Worm (Caenorhabditis elegans) whole organism, L1 larva: ENCODE measurements around the gene cka-1.

Experiments
- C16A3.4 ChIP-seq: fragments of 150-350 bp; optimal IDR thresholded peaks from 2 replicates; lab custom pipeline; 2014; ENCODE audit warnings: missing biosample characterization, missing genetic modification characterization
- alr-1 ChIP-seq: fragments of 200-800 bp; sonication (Bioruptor generic); optimal IDR thresholded peaks from 2 replicates; lab custom pipeline; 2018; ENCODE audit warnings: borderline replicate concordance, mild to moderate bottlenecking, missing genetic modification characterization, missing compliant biosample characterization
- ama-1 ChIP-seq: fragments of 150-350 bp; optimal IDR thresholded peaks from 2 replicates; lab custom pipeline; 2014
- blmp-1 ChIP-seq: fragments of 150-350 bp; optimal IDR thresholded peaks from 2 replicates; lab custom pipeline; 2014; ENCODE audit warnings: missing biosample characterization, missing genetic modification characterization
- ceh-88 ChIP-seq: fragments of 200-800 bp; sonication (Bioruptor generic); IDR thresholded peaks from 2 replicates; pipeline ENCODE4 v1.3.6; 2022; ENCODE audit warnings: missing genetic modification characterization, missing compliant biosample characterization
- dsc-1 ChIP-seq: sonication (generic microtip); optimal IDR thresholded peaks from 2 replicates; lab custom pipeline; 2016; ENCODE audit warnings: mild to moderate bottlenecking, missing genetic modification characterization, missing compliant biosample characterization
- efl-1 ChIP-seq, 4 experiments: fragments of 150-350 bp; optimal IDR thresholded peaks in 3 of 4; peaks in 1 of 4; 1 replicate in 1 of 4; 2 replicates in 3 of 4; lab custom pipeline; 2014; ENCODE audit warnings: missing biosample characterization in 2 of 4, missing genetic modification characterization in 2 of 4, missing genetic modification reagents in 2 of 4
- efl-3 ChIP-seq: fragments of 200-800 bp; sonication (Bioruptor generic); optimal IDR thresholded peaks from 2 replicates; lab custom pipeline; 2018; ENCODE audit warnings: mild to moderate bottlenecking, missing genetic modification characterization, missing compliant biosample characterization
- egl-27 ChIP-seq, 2 experiments: fragments of 150-350 bp in 1 of 2; sonication (generic microtip); optimal IDR thresholded peaks; 3 replicates each; lab custom pipeline; 2017 to 2018; ENCODE audit warnings: missing biosample characterization in 2 of 2, missing genetic modification characterization in 2 of 2, missing genetic modification reagents in 2 of 2
- elt-2 ChIP-seq: sonication (generic microtip); optimal IDR thresholded peaks from 2 replicates; lab custom pipeline; 2016; ENCODE audit warnings: missing genetic modification characterization, mild to moderate bottlenecking, inconsistent platforms, missing compliant biosample characterization, missing genetic modification reagents
- elt-3 ChIP-seq, 6 experiments: fragments of 150-350 bp in 1 of 6; sonication (generic microtip); optimal IDR thresholded peaks; 2 replicates each; lab custom pipeline; 2017 to 2018; ENCODE audit warnings: missing biosample characterization in 6 of 6, missing genetic modification characterization in 6 of 6, inconsistent platforms in 1 of 6
- ets-5 ChIP-seq: fragments of 200-800 bp; sonication (Bioruptor generic); IDR thresholded peaks from 2 replicates; pipeline ENCODE4 v1.3.6; 2022; ENCODE audit warnings: missing genetic modification characterization, missing compliant biosample characterization
- fkh-10 ChIP-seq: sonication (generic microtip); optimal IDR thresholded peaks from 2 replicates; lab custom pipeline; 2017; ENCODE audit warnings: missing biosample characterization, missing genetic modification reagents, missing genetic modification characterization
- fkh-4 ChIP-seq: sonication (generic microtip); optimal IDR thresholded peaks from 2 replicates; lab custom pipeline; 2016; ENCODE audit warnings: missing compliant biosample characterization, missing genetic modification characterization, borderline replicate concordance
- fkh-8 ChIP-seq: sonication (generic microtip); optimal IDR thresholded peaks from 2 replicates; lab custom pipeline; 2016; ENCODE audit warnings: mild to moderate bottlenecking, missing genetic modification characterization, missing compliant biosample characterization
- grh-1 ChIP-seq: fragments of 200-800 bp; sonication (Bioruptor generic); IDR thresholded peaks from 2 replicates; pipeline ENCODE4 v1.3.6; 2022; ENCODE audit warnings: missing genetic modification reagents, missing genetic modification characterization, missing compliant biosample characterization
- isw-1 ChIP-seq: fragments of 200-800 bp; sonication (Bioruptor generic); IDR thresholded peaks from 2 replicates; pipeline ENCODE4 v1.3.6; 2022; ENCODE audit warnings: missing genetic modification characterization, missing compliant biosample characterization
- jun-1 ChIP-seq: fragments of 150-350 bp; optimal IDR thresholded peaks from 2 replicates; lab custom pipeline; 2014; ENCODE audit warnings: missing biosample characterization, missing genetic modification reagents, missing genetic modification characterization
- lin-14 ChIP-seq: fragments of 200-800 bp; sonication (Bioruptor generic); optimal IDR thresholded peaks from 2 replicates; lab custom pipeline; 2018; ENCODE audit warnings: mild to moderate bottlenecking, missing genetic modification characterization, moderate library complexity, missing compliant biosample characterization
- lin-35 ChIP-seq, 2 experiments: fragments of 150-350 bp; optimal IDR thresholded peaks; 2 replicates each; lab custom pipeline; 2014; ENCODE audit warnings: missing biosample characterization in 2 of 2, missing genetic modification characterization in 2 of 2, missing genetic modification reagents in 2 of 2
- lin-39 ChIP-seq: fragments of 150-350 bp; optimal IDR thresholded peaks from 2 replicates; lab custom pipeline; 2014; ENCODE audit warnings: missing biosample characterization, missing genetic modification reagents, missing genetic modification characterization
- lsy-2 ChIP-seq, 2 experiments: fragments of 150-350 bp; optimal IDR thresholded peaks; 2 replicates each; lab custom pipeline; 2014; ENCODE audit warnings: missing biosample characterization in 2 of 2, missing genetic modification characterization in 2 of 2
- mdl-1 ChIP-seq, 2 experiments: fragments of 150-350 bp; optimal IDR thresholded peaks; 2 replicates each; lab custom pipeline; 2014 to 2017; ENCODE audit warnings: missing biosample characterization in 2 of 2, missing genetic modification characterization in 2 of 2, inconsistent platforms in 1 of 2
- nhr-11 ChIP-seq: fragments of 150-350 bp; optimal IDR thresholded peaks from 2 replicates; lab custom pipeline; 2014; ENCODE audit warnings: missing biosample characterization, missing genetic modification characterization
- nhr-20 ChIP-seq: sonication (generic microtip); optimal IDR thresholded peaks from 2 replicates; lab custom pipeline; 2016; ENCODE audit warnings: mild to moderate bottlenecking, missing genetic modification characterization, missing compliant biosample characterization
- nhr-28 ChIP-seq: fragments of 150-350 bp; optimal IDR thresholded peaks from 2 replicates; lab custom pipeline; 2014; ENCODE audit warnings: missing biosample characterization, missing genetic modification characterization
- nhr-47 ChIP-seq: sonication (generic microtip); optimal IDR thresholded peaks from 2 replicates; lab custom pipeline; 2016; ENCODE audit warnings: mild to moderate bottlenecking, missing genetic modification characterization, moderate library complexity, missing compliant biosample characterization
- nhr-71 ChIP-seq: sonication (generic microtip); optimal IDR thresholded peaks from 2 replicates; lab custom pipeline; 2016; ENCODE audit warnings: mild to moderate bottlenecking, missing genetic modification characterization, moderate library complexity, missing compliant biosample characterization
- nhr-77 ChIP-seq: fragments of 150-350 bp; optimal IDR thresholded peaks from 2 replicates; lab custom pipeline; 2014; ENCODE audit warnings: missing biosample characterization, missing genetic modification characterization
- nhr-85 ChIP-seq: sonication (generic microtip); peaks from one replicate; lab custom pipeline; 2016; ENCODE audit warnings: missing genetic modification characterization, inconsistent platforms, missing compliant biosample characterization
- nhr-90 ChIP-seq: sonication (generic microtip); optimal IDR thresholded peaks from 2 replicates; lab custom pipeline; 2016; ENCODE audit warnings: mild to moderate bottlenecking, missing genetic modification characterization, missing compliant biosample characterization; ENCODE audit not compliant: poor library complexity
- rnt-1 ChIP-seq: sonication (generic microtip); optimal IDR thresholded peaks from 2 replicates; lab custom pipeline; 2016; ENCODE audit warnings: mild to moderate bottlenecking, missing genetic modification characterization, moderate library complexity, missing compliant biosample characterization
- skn-1 ChIP-seq: fragments of 150-350 bp; optimal IDR thresholded peaks from 2 replicates; lab custom pipeline; 2014; ENCODE audit warnings: missing biosample characterization, missing genetic modification characterization
- snu-23 ChIP-seq: sonication (generic microtip); optimal IDR thresholded peaks from 2 replicates; lab custom pipeline; 2016; ENCODE audit warnings: missing genetic modification characterization, missing compliant biosample characterization
- sox-4 ChIP-seq: sonication (generic microtip); optimal IDR thresholded peaks from 2 replicates; lab custom pipeline; 2016; ENCODE audit warnings: missing genetic modification characterization, missing compliant biosample characterization
- sup-37 ChIP-seq: fragments of 200-800 bp; sonication (Bioruptor generic); optimal IDR thresholded peaks from 2 replicates; lab custom pipeline; 2018; ENCODE audit warnings: mild to moderate bottlenecking, missing genetic modification characterization, missing compliant biosample characterization
- swsn-7 ChIP-seq: sonication (generic microtip); optimal IDR thresholded peaks from 2 replicates; lab custom pipeline; 2016; ENCODE audit warnings: missing genetic modification characterization, missing compliant biosample characterization
- tbx-2 ChIP-seq: sonication (generic microtip); optimal IDR thresholded peaks from 2 replicates; lab custom pipeline; 2016; ENCODE audit warnings: missing genetic modification characterization, missing compliant biosample characterization
- tlp-1 ChIP-seq: fragments of 150-350 bp; optimal IDR thresholded peaks from 2 replicates; lab custom pipeline; 2014; ENCODE audit warnings: missing biosample characterization, missing genetic modification characterization
- unc-86 ChIP-seq: sonication (generic microtip); optimal IDR thresholded peaks from 2 replicates; lab custom pipeline; 2016; ENCODE audit warnings: missing genetic modification characterization, missing compliant biosample characterization
- vab-15 ChIP-seq: sonication (generic microtip); optimal IDR thresholded peaks from 2 replicates; lab custom pipeline; 2017; ENCODE audit warnings: missing genotype, mild to moderate bottlenecking, missing genetic modification characterization, missing compliant biosample characterization
- zag-1 ChIP-seq: fragments of 150-350 bp; optimal IDR thresholded peaks from 2 replicates; lab custom pipeline; 2014; ENCODE audit warnings: missing biosample characterization, missing genetic modification characterization
- zip-4 ChIP-seq: fragments of 200-800 bp; sonication (Bioruptor generic); optimal IDR thresholded peaks from 2 replicates; lab custom pipeline; 2018; ENCODE audit warnings: mild to moderate bottlenecking, missing genetic modification characterization, moderate library complexity, missing compliant biosample characterization
- ztf-11 ChIP-seq, 2 experiments: sonication (generic microtip); optimal IDR thresholded peaks; 2 replicates each; lab custom pipeline; 2016 to 2017; ENCODE audit warnings: missing genetic modification characterization in 2 of 2, missing biosample characterization in 1 of 2, missing compliant biosample characterization in 1 of 2
- ztf-4 ChIP-seq: fragments of 150-350 bp; optimal IDR thresholded peaks from 2 replicates; lab custom pipeline; 2014; ENCODE audit warnings: missing biosample characterization, missing genetic modification characterization

Gene cka-1

DNA sequence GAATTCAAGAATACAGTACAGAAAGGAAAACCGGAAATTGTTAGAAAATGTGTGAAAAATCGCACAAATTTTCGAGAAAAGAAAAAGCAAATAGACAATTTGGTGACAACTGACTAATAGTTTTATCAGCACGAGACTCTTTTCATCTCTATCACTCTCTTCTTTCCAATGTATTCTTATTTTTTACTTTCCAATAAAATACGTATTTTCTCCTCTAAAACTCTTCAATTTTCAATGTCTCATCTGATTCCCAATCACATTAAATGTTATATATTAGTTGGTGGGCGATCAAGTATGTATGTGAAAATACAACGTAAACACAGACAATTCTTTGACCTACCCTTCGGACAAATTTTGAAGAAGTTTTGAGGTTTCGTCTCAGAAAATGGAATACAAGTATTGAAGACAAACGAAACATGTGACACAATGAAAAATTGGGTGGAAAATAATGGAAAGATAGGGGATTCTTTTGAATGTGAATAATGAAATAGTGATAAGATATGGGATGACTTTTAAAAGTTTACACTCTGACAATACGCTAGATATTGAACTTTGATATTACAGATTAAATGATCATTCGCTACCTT lies at the start of gene cka-1:
Gene cka-1 (minus strand): TSS at position 418 of the 587 bp plus-strand sequence.
- TF ChIP-seq skn-1 (tag; lab: Kevin White, UChicago), result no peak
- peak; percentile 63 for TF ChIP-seq nhr-20 (tag; lab: Kevin White, UChicago)
- TF ChIP-seq elt-3 (tag; optimal IDR thresholded peaks at IDR 0.05; lab: Kevin White, UChicago), result peak in 1 of 6 experiments; percentile 48
- TF ChIP-seq efl-1 (optimal IDR thresholded peaks at IDR 0.05; lab: Kevin White, UChicago), result peak in 1 of 2 experiments; percentile 6
- TF ChIP-seq efl-1 (GFP tag; optimal IDR thresholded peaks at IDR 0.05 in 1 of 2; lab: Kevin White, UChicago), result peak in 1 of 2 experiments; percentile 89
- TF ChIP-seq nhr-90 (tag; lab: Kevin White, UChicago), result peak; percentile 11
- TF ChIP-seq lin-14 (GFP tag; lab: Kevin White, UChicago), result peak; percentile 71
- TF ChIP-seq ets-5 (GFP tag; lab: Robert Waterston, UW), result no peak
- peak; percentile 63 for TF ChIP-seq nhr-71 (tag; lab: Kevin White, UChicago)
- TF ChIP-seq lsy-2 (tag; optimal IDR thresholded peaks at IDR 0.05; lab: Kevin White, UChicago), result peak in 1 of 2 experiments; percentile 62
- no peak for TF ChIP-seq isw-1 (GFP tag; lab: Robert Waterston, UW)
- TF ChIP-seq vab-15 (tag; lab: Kevin White, UChicago), result peak; percentile 67
- peak in 1 of 2 experiments; percentile 55 for TF ChIP-seq lin-35 (GFP tag; optimal IDR thresholded peaks at IDR 0.05; lab: Kevin White, UChicago)
- peak; percentile 48 for TF ChIP-seq nhr-85 (tag; lab: Kevin White, UChicago)
- no peak for TF ChIP-seq zag-1
- TF ChIP-seq elt-2 (tag; lab: Kevin White, UChicago), result peak; percentile 52
- peak; percentile 16 for TF ChIP-seq C16A3.4 (tag; lab: Kevin White, UChicago)
- peak; percentile 9 for TF ChIP-seq tbx-2 (tag; lab: Kevin White, UChicago)

DNA sequence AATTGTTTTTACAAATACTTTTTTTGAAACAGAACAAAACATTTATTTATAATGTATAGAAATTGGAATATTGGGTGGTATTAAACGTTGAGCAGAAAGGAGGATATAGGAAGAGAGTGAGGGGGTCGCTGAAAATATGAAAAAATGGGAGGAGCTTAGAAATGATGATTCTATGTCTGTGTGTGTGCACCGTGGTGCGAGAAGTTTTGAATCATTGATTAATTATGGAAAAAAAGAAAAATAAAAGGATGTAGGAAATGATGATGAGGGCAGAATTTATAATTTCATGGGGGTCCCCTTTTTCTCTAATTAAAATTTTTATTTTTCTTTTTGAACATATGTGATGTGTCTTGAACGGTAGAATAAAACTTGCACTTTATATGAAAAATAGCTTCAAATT lies 47.3 kb upstream of the cka-1 start, which contains the start of gene sre-4:
Gene sre-4 (minus strand): TSS at position 101 of the 400 bp plus-strand sequence.
- TF ChIP-seq nhr-20 (tag; lab: Kevin White, UChicago) (no peak), dsc-1 (tag; lab: Kevin White, UChicago) (peak; percentile 9)

DNA sequence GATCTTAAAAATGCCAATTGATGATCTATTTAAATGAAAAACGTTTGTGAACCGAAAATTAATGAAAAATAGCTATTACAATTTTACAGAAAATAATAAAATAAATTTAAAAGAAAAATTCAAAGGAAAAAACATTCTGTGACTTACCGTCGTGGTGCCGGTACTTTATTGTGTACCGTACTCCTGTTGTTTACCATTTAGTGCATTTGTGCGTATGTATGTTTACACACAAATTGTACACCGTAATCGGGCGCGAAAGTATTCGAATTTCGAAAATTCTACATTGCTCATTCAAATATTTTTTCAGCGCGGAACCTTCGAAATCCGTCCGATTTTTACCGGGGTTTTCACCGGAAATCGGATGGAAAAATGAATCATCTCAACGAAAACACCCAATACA lies 40.6 kb upstream of the cka-1 start, which contains the start of gene T13F2.6:
Gene T13F2.6 (plus strand): TSS at position 306 of the 400 bp plus-strand sequence.
- TF ChIP-seq nhr-77 (tag; lab: Kevin White, UChicago) (no peak), ceh-88 (GFP tag; lab: Robert Waterston, UW) (no peak), ztf-11 (tag; optimal IDR thresholded peaks at IDR 0.05; lab: Kevin White, UChicago) (no peak), ztf-4 (no peak), efl-3 (GFP tag; lab: Kevin White, UChicago) (no peak), ama-1 (no peak), sox-4 (no peak), grh-1 (GFP tag; lab: Robert Waterston, UW) (no peak), nhr-85 (tag; lab: Kevin White, UChicago) (no peak), fkh-4 (tag; lab: Kevin White, UChicago) (no peak), mdl-1 (tag; optimal IDR thresholded peaks at IDR 0.05; lab: Kevin White, UChicago) (no peak), fkh-8 (no peak), egl-27 (tag; optimal IDR thresholded peaks at IDR 0.05; lab: Kevin White, UChicago) (no peak), tbx-2 (tag; lab: Kevin White, UChicago) (no peak), isw-1 (GFP tag; lab: Robert Waterston, UW) (no peak), snu-23 (GFP tag; lab: Kevin White, UChicago) (no peak), unc-86 (no peak)

DNA sequence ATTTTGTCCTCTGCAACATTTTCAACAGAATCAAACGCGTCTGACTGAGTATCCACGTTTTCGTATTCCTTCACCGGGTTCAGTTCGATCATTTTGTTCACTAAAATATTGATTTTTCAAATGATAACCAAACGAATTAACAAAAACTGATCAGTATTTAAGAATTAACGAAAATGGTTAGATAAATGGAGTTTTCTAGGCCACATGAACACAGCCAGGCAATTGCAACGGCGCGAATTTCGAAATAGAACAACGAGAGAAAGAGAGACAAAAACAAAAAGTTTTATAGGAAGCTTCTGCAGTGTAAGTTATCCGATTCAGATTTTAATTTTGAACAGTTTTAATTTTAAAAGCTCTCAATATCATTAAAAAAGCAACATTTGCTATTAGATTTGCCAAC lies 40.1 kb upstream of the cka-1 start, which contains the start of gene sna-2:
Gene sna-2 (minus strand): TSS at position 100 of the 400 bp plus-strand sequence.
- peak; percentile 59 for TF ChIP-seq nhr-47
- peak; percentile 33 for TF ChIP-seq nhr-90 (tag; lab: Kevin White, UChicago)
- TF ChIP-seq grh-1 (GFP tag; lab: Robert Waterston, UW), result no peak
- TF ChIP-seq efl-1 (optimal IDR thresholded peaks at IDR 0.05; lab: Kevin White, UChicago), result peak; percentile 93 to 94
- TF ChIP-seq efl-1 (GFP tag; optimal IDR thresholded peaks at IDR 0.05 in 1 of 2; lab: Kevin White, UChicago), result peak; percentile 92 to 99
- TF ChIP-seq alr-1 (tag; lab: Kevin White, UChicago), result no peak
- TF ChIP-seq nhr-71 (tag; lab: Kevin White, UChicago), result peak; percentile 65
- no peak for TF ChIP-seq tlp-1
- TF ChIP-seq dsc-1 (tag; lab: Kevin White, UChicago), result peak; percentile 30
- no peak for TF ChIP-seq zip-4
- TF ChIP-seq lin-39, result no peak
- no peak for TF ChIP-seq fkh-8
- TF ChIP-seq jun-1, result no peak
- TF ChIP-seq swsn-7 (tag; lab: Kevin White, UChicago), result peak; percentile 35
- TF ChIP-seq nhr-28 (tag; lab: Kevin White, UChicago), result no peak
- TF ChIP-seq fkh-10 (GFP tag; lab: Kevin White, UChicago), result no peak
- peak; percentile 67 for TF ChIP-seq blmp-1
- TF ChIP-seq rnt-1 (tag; lab: Kevin White, UChicago), result peak; percentile 91
- TF ChIP-seq nhr-11, result no peak
- no peak for TF ChIP-seq sup-37 (GFP tag; lab: Kevin White, UChicago)
